Worm (Caenorhabditis elegans): ENCODE measurements around the gene srh-88.

ce11 chrV:2920125-2920524 lies 44.6 kb downstream of the srh-88 start:
- no peak for TF ChIP-seq zip-11 (GFP tag; IDR thresholded peaks at IDR 0.05)
- TF ChIP-seq arid-1 (GFP tag; conservative IDR thresholded peaks at IDR 0.05), result no peak

Measured in whole organism, L4 larva.